Fruit fly (Drosophila melanogaster): Measurements from ENCODE around the gene shf.

Gene shf

DNA sequence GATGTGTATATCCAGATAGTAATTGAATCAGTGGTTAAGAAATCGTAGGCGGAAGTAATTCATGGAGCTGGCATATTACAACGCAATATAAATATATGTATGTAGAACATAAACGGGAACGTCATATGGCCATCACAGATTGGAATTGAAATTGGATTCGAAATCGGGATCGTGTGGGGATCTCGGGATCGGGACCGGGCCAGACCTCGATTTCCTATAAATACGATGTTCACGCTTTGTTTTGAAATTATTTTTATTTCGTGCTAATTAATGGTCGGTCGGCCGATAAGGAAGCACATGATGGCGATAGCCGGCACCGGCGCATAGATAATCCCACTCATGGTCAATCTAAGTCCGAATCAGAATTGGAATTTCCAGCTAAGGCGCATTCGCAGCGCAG lies 3.2 kb downstream of the shf start:
- TF ChIP-seq cic (GFP tag; optimal IDR thresholded peaks at IDR 0.05) = no peak
- TF ChIP-seq bab1 (GFP tag; optimal IDR thresholded peaks at IDR 0.05) = no peak
- no peak for TF ChIP-seq Crg-1 (GFP tag; optimal IDR thresholded peaks at IDR 0.05)
- TF ChIP-seq pad (GFP tag; optimal IDR thresholded peaks at IDR 0.05) = no peak
- no peak for TF ChIP-seq CG1620 (GFP tag; optimal IDR thresholded peaks at IDR 0.05)
- no peak for TF ChIP-seq cnc (optimal IDR thresholded peaks at IDR 0.05)
- TF ChIP-seq CG11617 (GFP tag; optimal IDR thresholded peaks at IDR 0.05) = no peak
- no peak for TF ChIP-seq CG7045 (GFP tag; optimal IDR thresholded peaks at IDR 0.05)
- no peak for TF ChIP-seq Hr96 (GFP tag; optimal IDR thresholded peaks at IDR 0.05)
- TF ChIP-seq kay (GFP tag; ENCODE audit: borderline replicate concordance) = no peak
- no peak for TF ChIP-seq Clk (GFP tag; optimal IDR thresholded peaks at IDR 0.05)
- no peak for TF ChIP-seq Mnt (GFP tag; optimal IDR thresholded peaks at IDR 0.05)
- no peak for TF ChIP-seq ovo (GFP tag; optimal IDR thresholded peaks at IDR 0.05)
- TF ChIP-seq CG14711 (tag; optimal IDR thresholded peaks at IDR 0.05) = no peak
- TF ChIP-seq tj (GFP tag; optimal IDR thresholded peaks at IDR 0.05) = no peak
- TF ChIP-seq CG12768 (GFP tag; optimal IDR thresholded peaks at IDR 0.05) = no peak
- TF ChIP-seq CG33017 (tag; optimal IDR thresholded peaks at IDR 0.05) = no peak
- TF ChIP-seq CG5204 (GFP tag; optimal IDR thresholded peaks at IDR 0.05) = no peak

DNA sequence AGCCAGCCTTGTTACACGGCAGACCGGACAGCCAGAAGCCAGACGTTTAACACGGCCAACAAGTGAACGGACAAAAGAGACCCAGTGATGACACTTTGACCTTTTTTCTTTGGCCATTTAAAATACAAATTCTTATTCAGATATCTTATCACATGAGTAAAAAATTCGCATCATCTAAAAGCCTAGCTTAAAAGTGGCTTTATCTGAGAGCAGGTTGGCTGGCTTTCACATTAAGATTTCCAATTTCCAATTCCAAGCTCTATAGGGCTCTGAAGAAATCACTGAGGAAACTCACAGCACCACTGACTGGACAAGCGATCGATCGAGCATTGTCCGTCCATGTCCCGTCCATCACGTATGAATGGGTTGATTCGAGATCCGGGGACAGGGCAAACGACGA lies 3.8 kb downstream of the shf start:
- TF ChIP-seq cnc (optimal IDR thresholded peaks at IDR 0.05) (no peak), Clk (GFP tag; optimal IDR thresholded peaks at IDR 0.05) (no peak), bab1 (GFP tag; optimal IDR thresholded peaks at IDR 0.05) (no peak), pad (GFP tag; optimal IDR thresholded peaks at IDR 0.05) (no peak), CG11617 (GFP tag; optimal IDR thresholded peaks at IDR 0.05) (no peak), Crg-1 (GFP tag; optimal IDR thresholded peaks at IDR 0.05) (no peak), Mnt (GFP tag; optimal IDR thresholded peaks at IDR 0.05) (no peak)

DNA sequence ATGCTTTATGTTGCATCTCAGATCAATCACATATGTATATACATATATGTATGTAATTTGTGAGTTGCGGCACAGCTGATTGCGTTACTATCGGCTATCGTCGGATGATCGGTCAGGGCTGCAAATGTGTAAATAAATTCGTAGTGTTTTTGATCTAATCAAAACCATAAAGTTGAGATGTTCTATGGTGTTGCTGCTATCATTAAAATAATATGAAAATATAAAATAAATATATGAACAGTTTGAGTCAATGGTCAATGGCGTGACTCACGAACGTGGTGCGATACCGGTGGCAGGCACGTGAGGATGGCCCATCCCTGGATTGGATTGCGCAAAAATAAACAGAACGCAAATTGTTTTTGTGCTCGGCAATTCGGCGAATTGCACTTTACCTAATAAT lies 8.5 kb downstream of the shf start, which contains the start of gene Coq7:
Gene Coq7 (plus strand): TSS at position 302 of the 400 bp plus-strand sequence.
- TF ChIP-seq CG7045 (GFP tag; optimal IDR thresholded peaks at IDR 0.05) (peak; percentile 70), CG11617 (GFP tag; optimal IDR thresholded peaks at IDR 0.05) (peak; percentile 86), Clk (GFP tag; optimal IDR thresholded peaks at IDR 0.05) (peak; percentile 42), kay (GFP tag; ENCODE audit: borderline replicate concordance) (no peak), CG12768 (GFP tag; optimal IDR thresholded peaks at IDR 0.05) (peak; percentile 73), Hr96 (GFP tag; optimal IDR thresholded peaks at IDR 0.05) (peak; percentile 78), cic (GFP tag; optimal IDR thresholded peaks at IDR 0.05) (peak; percentile 26), CG33017 (tag; optimal IDR thresholded peaks at IDR 0.05) (peak; percentile 78), CG14711 (tag; optimal IDR thresholded peaks at IDR 0.05) (peak; percentile 85), CG1620 (GFP tag; optimal IDR thresholded peaks at IDR 0.05) (peak; percentile 77), CG7101 (tag; optimal IDR thresholded peaks at IDR 0.05) (peak; percentile 90), ovo (GFP tag; optimal IDR thresholded peaks at IDR 0.05) (peak; percentile 85), bab1 (GFP tag; optimal IDR thresholded peaks at IDR 0.05) (peak; percentile 92), cnc (optimal IDR thresholded peaks at IDR 0.05) (no peak), tj (GFP tag; optimal IDR thresholded peaks at IDR 0.05) (peak; percentile 74), pad (GFP tag; optimal IDR thresholded peaks at IDR 0.05) (peak; percentile 72), Crg-1 (GFP tag; optimal IDR thresholded peaks at IDR 0.05) (peak; percentile 78), toe (GFP tag; optimal IDR thresholded peaks at IDR 0.05) (no peak), Mnt (GFP tag; optimal IDR thresholded peaks at IDR 0.05) (peak; percentile 89), CG5204 (GFP tag; optimal IDR thresholded peaks at IDR 0.05) (no peak)

DNA sequence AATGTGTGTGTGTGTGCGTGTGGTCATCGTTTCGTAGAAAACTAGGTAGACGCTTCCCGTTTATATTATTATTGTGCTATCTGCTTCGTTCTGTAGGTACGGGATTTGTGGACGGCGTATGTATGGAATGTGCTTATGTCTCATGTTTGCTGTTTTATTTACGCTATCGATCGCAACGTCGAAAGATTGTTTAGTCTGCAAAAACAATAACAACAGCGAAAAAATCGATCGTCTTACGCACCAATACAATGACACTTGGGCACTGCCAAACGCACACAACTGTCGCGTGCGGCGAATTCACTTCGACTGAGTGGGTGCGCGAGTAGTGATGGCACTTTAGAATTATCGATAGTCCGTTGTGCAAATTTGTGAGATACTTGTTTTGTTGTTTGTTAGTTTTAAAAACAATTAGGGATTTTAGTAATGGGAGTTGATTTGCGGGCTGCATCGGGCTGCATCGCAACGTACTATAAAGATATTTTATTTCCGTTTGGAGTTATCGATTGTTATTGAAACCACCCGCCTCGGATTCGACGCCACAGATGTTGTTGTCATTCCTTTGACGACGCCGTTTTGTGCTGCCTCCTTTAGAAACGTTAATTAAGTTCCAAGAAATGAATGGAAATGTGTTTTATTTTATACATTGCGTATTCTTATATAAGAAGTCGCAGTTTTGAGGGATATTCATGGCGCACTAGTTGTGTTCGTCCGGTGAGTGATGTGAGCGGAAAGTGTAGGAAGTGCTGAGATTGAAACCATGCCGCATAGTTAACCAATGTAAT lies 20.1 kb downstream of the shf start:
- TF ChIP-seq CG11617 (GFP tag; optimal IDR thresholded peaks at IDR 0.05) (peak; percentile 8), Hr96 (GFP tag; optimal IDR thresholded peaks at IDR 0.05) (no peak), Clk (GFP tag; optimal IDR thresholded peaks at IDR 0.05) (no peak), CG7101 (tag; optimal IDR thresholded peaks at IDR 0.05) (peak; percentile 22), Crg-1 (GFP tag; optimal IDR thresholded peaks at IDR 0.05) (peak; percentile 39), bab1 (GFP tag; optimal IDR thresholded peaks at IDR 0.05) (peak; percentile 18), CG5204 (GFP tag; optimal IDR thresholded peaks at IDR 0.05) (no peak), tj (GFP tag; optimal IDR thresholded peaks at IDR 0.05) (peak; percentile 59), cic (GFP tag; optimal IDR thresholded peaks at IDR 0.05) (peak; percentile 37), CG1620 (GFP tag; optimal IDR thresholded peaks at IDR 0.05) (no peak)

DNA sequence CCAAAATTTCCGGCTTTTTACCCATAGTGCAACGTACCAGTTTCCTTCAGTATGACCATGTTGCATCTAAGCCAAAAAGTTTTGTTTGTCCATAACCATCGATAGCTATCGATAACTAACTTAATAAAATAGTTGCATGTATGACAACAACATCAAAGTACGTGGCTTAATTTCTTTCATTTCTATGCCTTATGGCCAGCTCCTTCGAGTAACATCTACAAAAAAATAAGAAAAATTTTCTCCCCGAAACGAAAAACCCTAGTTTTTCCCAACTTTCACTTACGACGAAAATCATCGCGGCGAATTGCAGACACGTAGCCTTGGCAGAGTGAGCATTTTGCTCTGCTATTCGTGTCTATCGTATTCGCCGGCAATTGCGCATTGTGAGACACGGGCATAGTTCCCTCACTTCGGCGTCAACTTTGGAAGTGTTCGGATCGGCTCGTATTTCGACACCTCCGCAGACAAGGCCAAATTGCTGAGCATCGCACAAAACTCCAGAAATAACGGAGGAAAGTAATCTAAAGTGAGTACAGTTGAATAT lies 23.2 kb downstream of the shf start, which contains the start of gene sov:
Gene sov (plus strand): TSS at position 148 of the 544 bp plus-strand sequence.
- TF ChIP-seq toe (GFP tag; optimal IDR thresholded peaks at IDR 0.05) (peak; percentile 6), kay (GFP tag; ENCODE audit: borderline replicate concordance) (no peak), cic (GFP tag; optimal IDR thresholded peaks at IDR 0.05) (no peak), tj (GFP tag; optimal IDR thresholded peaks at IDR 0.05) (peak; percentile 79), ovo (GFP tag; optimal IDR thresholded peaks at IDR 0.05) (peak; percentile 34), Hr96 (GFP tag; optimal IDR thresholded peaks at IDR 0.05) (no peak), CG7101 (tag; optimal IDR thresholded peaks at IDR 0.05) (no peak), CG12768 (GFP tag; optimal IDR thresholded peaks at IDR 0.05) (no peak), CG11617 (GFP tag; optimal IDR thresholded peaks at IDR 0.05) (peak; percentile 16), Crg-1 (GFP tag; optimal IDR thresholded peaks at IDR 0.05) (peak; percentile 23)

DNA sequence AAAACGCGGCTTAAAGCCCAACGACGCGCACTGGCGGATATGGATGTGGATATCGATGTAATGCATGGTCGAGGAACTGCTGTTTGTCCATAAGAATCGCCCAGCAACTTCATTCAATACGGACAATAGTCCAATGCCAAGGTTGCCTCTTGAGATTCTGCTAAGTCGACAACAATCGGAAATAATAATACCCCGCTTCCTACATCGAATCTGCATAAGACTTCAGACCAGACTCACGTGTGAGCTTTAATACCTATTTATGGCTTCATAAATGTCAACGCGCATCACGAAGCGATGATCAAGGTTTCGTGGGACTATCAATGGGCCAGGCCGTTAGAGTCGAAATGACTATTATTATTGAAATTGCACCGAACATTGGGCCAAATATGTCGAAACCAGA lies 27.5 kb downstream of the shf start:
- TF ChIP-seq Mnt (GFP tag; optimal IDR thresholded peaks at IDR 0.05) (no peak), ovo (GFP tag; optimal IDR thresholded peaks at IDR 0.05) (no peak), CG7101 (tag; optimal IDR thresholded peaks at IDR 0.05) (no peak), pad (GFP tag; optimal IDR thresholded peaks at IDR 0.05) (no peak), CG14711 (tag; optimal IDR thresholded peaks at IDR 0.05) (no peak), Clk (GFP tag; optimal IDR thresholded peaks at IDR 0.05) (no peak), bab1 (GFP tag; optimal IDR thresholded peaks at IDR 0.05) (no peak), CG11617 (GFP tag; optimal IDR thresholded peaks at IDR 0.05) (no peak), Hr96 (GFP tag; optimal IDR thresholded peaks at IDR 0.05) (no peak), CG7045 (GFP tag; optimal IDR thresholded peaks at IDR 0.05) (no peak), kay (GFP tag; ENCODE audit: borderline replicate concordance) (no peak), Crg-1 (GFP tag; optimal IDR thresholded peaks at IDR 0.05) (no peak), CG5204 (GFP tag; optimal IDR thresholded peaks at IDR 0.05) (no peak), cic (GFP tag; optimal IDR thresholded peaks at IDR 0.05) (no peak), CG33017 (tag; optimal IDR thresholded peaks at IDR 0.05) (no peak), CG1620 (GFP tag; optimal IDR thresholded peaks at IDR 0.05) (no peak)
